Fruit fly (Drosophila melanogaster): ENCODE results near the gene CG9692.
A peak's percentile ranks its signal among the peaks of the same experiment; 100 is the strongest.

CG9692 gene

DNA sequence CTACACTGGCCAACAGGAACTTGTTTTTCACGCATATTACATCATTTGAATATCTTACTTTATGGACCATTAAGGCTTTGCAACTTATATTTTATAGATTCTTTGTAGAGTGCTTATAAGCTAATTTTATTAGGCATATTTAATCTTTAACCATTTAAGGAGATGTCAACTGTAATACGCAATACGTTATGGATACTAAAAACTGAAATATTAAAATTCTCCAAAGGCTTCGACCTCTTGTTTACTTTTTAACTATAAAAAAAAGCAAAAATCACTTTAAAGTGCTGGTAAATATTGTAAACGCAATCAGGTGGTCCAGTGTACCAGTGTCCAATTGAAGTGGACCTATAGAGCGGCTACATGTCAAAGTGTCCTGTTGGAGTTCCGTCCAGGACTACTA, 47.8 kb upstream of the CG9692 start (continued):
- TF ChIP-seq prd (optimal IDR thresholded peaks at IDR 0.05) (no peak), prd (GFP tag; IDR thresholded peaks at IDR 0.05) (peak; percentile 48; the same call in 2 of the 3 replicates), fu2 (GFP tag; optimal IDR thresholded peaks at IDR 0.05) (no peak), CG7928 (GFP tag; optimal IDR thresholded peaks at IDR 0.05) (no peak), CG6654 (GFP tag; optimal IDR thresholded peaks at IDR 0.05) (no peak), CG17359 (tag; optimal IDR thresholded peaks at IDR 0.05) (peak; percentile 15), CG10431 (GFP tag; optimal IDR thresholded peaks at IDR 0.05) (no peak), CG30020 (tag; optimal IDR thresholded peaks at IDR 0.05) (no peak), Opbp (GFP tag; IDR thresholded peaks at IDR 0.05; ENCODE audit: partially characterized antibody) (no peak), inv (GFP tag; IDR thresholded peaks at IDR 0.05; ENCODE audit: partially characterized antibody) (no peak), Gug (GFP tag; IDR thresholded peaks at IDR 0.05) (no peak), pb (GFP tag; optimal IDR thresholded peaks at IDR 0.05) (no peak), CG8388 (GFP tag; optimal IDR thresholded peaks at IDR 0.05) (no peak), Blimp-1 (GFP tag; optimal IDR thresholded peaks at IDR 0.05) (peak; percentile 25), disco-r (GFP tag; optimal IDR thresholded peaks at IDR 0.05) (no peak), pum (GFP tag; optimal IDR thresholded peaks at IDR 0.05) (no peak), lmd (GFP tag; IDR thresholded peaks at IDR 0.05) (peak; percentile 46; the same call in 1 of the 2 replicates), Dip2 (GFP tag; IDR thresholded peaks at IDR 0.05) (no peak), CG31224 (GFP tag; IDR thresholded peaks at IDR 0.05) (no peak), vnd (GFP tag; IDR thresholded peaks at IDR 0.05; ENCODE audit: partially characterized antibody) (no peak), Trl (optimal IDR thresholded peaks at IDR 0.05) (no peak), Trl (GFP tag; optimal IDR thresholded peaks at IDR 0.05) (no peak), emc (GFP tag; optimal IDR thresholded peaks at IDR 0.05) (no peak), ato (GFP tag; IDR thresholded peaks at IDR 0.05; ENCODE audit: partially characterized antibody) (no peak), CG15269 (tag; optimal IDR thresholded peaks at IDR 0.05) (peak; percentile 21), CG10366 (GFP tag; IDR thresholded peaks at IDR 0.05) (no peak), Ravus (GFP tag; IDR thresholded peaks at IDR 0.05) (no peak), sim (GFP tag; IDR thresholded peaks at IDR 0.05) (no peak), CG9609 (GFP tag; optimal IDR thresholded peaks at IDR 0.05) (no peak), Atf6 (GFP tag; IDR thresholded peaks at IDR 0.05) (no peak), nerfin-2 (GFP tag; IDR thresholded peaks at IDR 0.05; ENCODE audit: partially characterized antibody) (no peak), Scr (GFP tag; IDR thresholded peaks at IDR 0.05; ENCODE audit: partially characterized antibody) (no peak), lilli (GFP tag; optimal IDR thresholded peaks at IDR 0.05) (peak; percentile 30), jumu (GFP tag; optimal IDR thresholded peaks at IDR 0.05) (no peak), CG3407 (GFP tag; optimal IDR thresholded peaks at IDR 0.05) (no peak), usp (GFP tag; optimal IDR thresholded peaks at IDR 0.05) (no peak), Dll (GFP tag; IDR thresholded peaks at IDR 0.05; ENCODE audit: partially characterized antibody) (no peak), D19A (tag; optimal IDR thresholded peaks at IDR 0.05) (peak; percentile 35), CG18599 (GFP tag; optimal IDR thresholded peaks at IDR 0.05) (peak; percentile 66), CG5953 (GFP tag; IDR thresholded peaks at IDR 0.05) (no peak), br (optimal IDR thresholded peaks at IDR 0.05) (no peak), jing (GFP tag; optimal IDR thresholded peaks at IDR 0.05) (peak; percentile 7), CG7987 (GFP tag; optimal IDR thresholded peaks at IDR 0.05) (no peak), CG12071 (GFP tag; optimal IDR thresholded peaks at IDR 0.05) (no peak), CG2712 (tag; optimal IDR thresholded peaks at IDR 0.05) (peak; percentile 43), oc (tag; optimal IDR thresholded peaks at IDR 0.05) (no peak), CG2120 (GFP tag; optimal IDR thresholded peaks at IDR 0.05) (peak; percentile 48), CG2199 (GFP tag; IDR thresholded peaks at IDR 0.05) (no peak), pan (optimal IDR thresholded peaks at IDR 0.05) (no peak), pan (GFP tag; optimal IDR thresholded peaks at IDR 0.05 in 1 of 2, IDR thresholded peaks at IDR 0.05 in 1 of 2) (peak in 1 of 2 experiments; percentile 35), sna (GFP tag; IDR thresholded peaks at IDR 0.05; ENCODE audit: partially characterized antibody) (no peak), bab2 (GFP tag; optimal IDR thresholded peaks at IDR 0.05) (peak; percentile 10), CG17829 (tag; optimal IDR thresholded peaks at IDR 0.05) (no peak)

All from whole organism, embryonic.